Fruit fly (Drosophila melanogaster) whole organism, adult: Measurements from ENCODE around the gene Bace.

Experiments
- CG11617 ChIP-seq: fragments of 200-800 bp; sonication (Bioruptor generic); optimal IDR thresholded peaks from 2 replicates; lab custom pipeline; 2017; ENCODE audit warnings: mild to moderate bottlenecking, missing biosample characterization, missing genetic modification reagents, missing genetic modification characterization
- CG33017 ChIP-seq: fragments of 200-800 bp; sonication (Bioruptor generic); optimal IDR thresholded peaks from 2 replicates; lab custom pipeline; 2018; ENCODE audit warnings: missing biosample characterization, mild to moderate bottlenecking, missing genetic modification characterization, moderate library complexity
- CG5204 ChIP-seq: fragments of 200-800 bp; sonication (Bioruptor generic); optimal IDR thresholded peaks from 2 replicates; lab custom pipeline; 2016; ENCODE audit warnings: missing biosample characterization, missing genetic modification characterization
- CG7045 ChIP-seq: fragments of 200-800 bp; sonication (Bioruptor generic); optimal IDR thresholded peaks from 2 replicates; lab custom pipeline; 2017; ENCODE audit warnings: missing biosample characterization, mild to moderate bottlenecking, missing genetic modification characterization
- Mnt ChIP-seq: fragments of 200-800 bp; sonication (Bioruptor generic); optimal IDR thresholded peaks from 2 replicates; lab custom pipeline; 2016; ENCODE audit warnings: missing biosample characterization, mild to moderate bottlenecking, missing genetic modification characterization
- bab1 ChIP-seq: fragments of 200-800 bp; sonication (Bioruptor generic); optimal IDR thresholded peaks from 3 replicates; lab custom pipeline; 2019; ENCODE audit warnings: missing biosample characterization, mild to moderate bottlenecking, missing genetic modification characterization, moderate library complexity
- kay ChIP-seq: fragments of 200-800 bp; sonication (Bioruptor generic); peaks from one replicate; lab custom pipeline; 2016; ENCODE audit warnings: missing biosample characterization, missing genetic modification characterization, borderline replicate concordance
- pad ChIP-seq: fragments of 200-800 bp; sonication (Bioruptor generic); optimal IDR thresholded peaks from 3 replicates; lab custom pipeline; 2017; ENCODE audit warnings: missing biosample characterization, missing genetic modification characterization, mild to moderate bottlenecking, moderate library complexity, missing genetic modification reagents
- tj ChIP-seq: fragments of 200-800 bp; sonication (Bioruptor generic); optimal IDR thresholded peaks from 3 replicates; lab custom pipeline; 2017; ENCODE audit warnings: missing biosample characterization, mild to moderate bottlenecking, missing genetic modification characterization, moderate library complexity

DNA sequence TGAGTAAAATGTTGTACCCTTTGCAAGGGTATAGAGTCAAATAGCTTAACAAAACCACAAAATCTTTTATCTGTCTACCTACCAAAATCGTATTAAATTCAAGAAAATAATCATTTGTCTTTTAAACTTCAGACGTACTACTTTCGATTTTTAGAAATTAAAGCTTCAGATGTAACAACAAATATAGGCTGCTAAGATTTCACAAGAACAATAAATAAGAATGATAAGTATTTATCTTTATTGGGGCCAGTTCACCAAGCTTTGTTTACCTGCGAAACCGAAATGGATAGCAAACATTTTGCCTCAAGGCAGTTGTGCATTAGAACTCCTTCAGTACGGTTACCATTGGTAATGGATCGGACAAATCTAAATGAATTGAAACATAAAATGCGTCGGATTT lies 5.7 kb downstream of the Bace start, which contains the start of gene CG43400:
- TF ChIP-seq CG11617 (GFP tag; lab: Kevin White, UChicago) (no peak), pad (GFP tag; lab: Kevin White, UChicago) (no peak), kay (GFP tag; lab: Kevin White, UChicago) (peak; percentile 82), Mnt (GFP tag; lab: Kevin White, UChicago) (no peak), bab1 (GFP tag; lab: Kevin White, UChicago) (no peak), tj (no peak), CG7045 (GFP tag; lab: Kevin White, UChicago) (no peak), CG33017 (tag; lab: Kevin White, UChicago) (no peak), CG5204 (GFP tag; lab: Kevin White, UChicago) (no peak)
